Fruit fly (Drosophila melanogaster) whole organism, embryonic: ENCODE data around the gene CG34353.

ENCODE experiments used
- CG13296 ChIP-seq: fragments of 200-800 bp; sonication (Bioruptor generic); optimal IDR thresholded peaks from 3 replicates; lab custom pipeline; 2018; ENCODE audit warnings: missing biosample characterization, mild to moderate bottlenecking, missing genetic modification characterization
- CG2678 ChIP-seq: fragments of 200-800 bp; sonication (Bioruptor generic); optimal IDR thresholded peaks from 3 replicates; lab custom pipeline; 2019; ENCODE audit warnings: missing biosample characterization, mild to moderate bottlenecking, missing genetic modification characterization, moderate library complexity
- CG30431 ChIP-seq: fragments of 200-800 bp; sonication (Bioruptor generic); optimal IDR thresholded peaks from 2 replicates; lab custom pipeline; 2017; ENCODE audit warnings: missing biosample characterization, missing genetic modification characterization
- CG42726 ChIP-seq: fragments of 200-800 bp; sonication (Bioruptor generic); IDR thresholded peaks from 2 replicates; pipeline ENCODE4 v1.3.6; 2022; ENCODE audit warnings: missing biosample characterization, missing genetic modification characterization; ENCODE audit not compliant: partially characterized antibody
- CG7987 ChIP-seq: fragments of 200-800 bp; sonication (Bioruptor generic); optimal IDR thresholded peaks from 2 replicates; lab custom pipeline; 2018; ENCODE audit warnings: missing biosample characterization, mild to moderate bottlenecking, missing genetic modification characterization, moderate library complexity
- Ets65A ChIP-seq: fragments of 200-800 bp; sonication (Bioruptor generic); peaks from one replicate; lab custom pipeline; 2016; ENCODE audit warnings: missing biosample characterization, missing genetic modification characterization
- ash1 ChIP-seq: fragments of 200-800 bp; sonication (Bioruptor generic); optimal IDR thresholded peaks from 2 replicates; lab custom pipeline; 2018; ENCODE audit warnings: missing biosample characterization, mild to moderate bottlenecking, missing genetic modification characterization
- cas ChIP-seq: fragments of 200-800 bp; sonication (Bioruptor generic); IDR thresholded peaks from 2 replicates; pipeline ENCODE4 v1.3.6; 2022; ENCODE audit warnings: missing biosample characterization, missing genetic modification characterization
- chinmo ChIP-seq: fragments of 200-800 bp; sonication (Bioruptor generic); IDR thresholded peaks from 4 replicates; pipeline ENCODE4 v1.3.6; 2022; ENCODE audit warnings: missing biosample characterization, missing genetic modification characterization; ENCODE audit not compliant: partially characterized antibody
- klu ChIP-seq: fragments of 200-800 bp; sonication (Bioruptor generic); IDR thresholded peaks from 2 replicates; pipeline ENCODE4 v1.3.6; 2022; ENCODE audit warnings: missing biosample characterization, missing genetic modification characterization
- maf-S ChIP-seq: fragments of 200-800 bp; sonication (Bioruptor generic); optimal IDR thresholded peaks from 2 replicates; lab custom pipeline; 2016; ENCODE audit warnings: missing biosample characterization, missing genetic modification characterization

DNA sequence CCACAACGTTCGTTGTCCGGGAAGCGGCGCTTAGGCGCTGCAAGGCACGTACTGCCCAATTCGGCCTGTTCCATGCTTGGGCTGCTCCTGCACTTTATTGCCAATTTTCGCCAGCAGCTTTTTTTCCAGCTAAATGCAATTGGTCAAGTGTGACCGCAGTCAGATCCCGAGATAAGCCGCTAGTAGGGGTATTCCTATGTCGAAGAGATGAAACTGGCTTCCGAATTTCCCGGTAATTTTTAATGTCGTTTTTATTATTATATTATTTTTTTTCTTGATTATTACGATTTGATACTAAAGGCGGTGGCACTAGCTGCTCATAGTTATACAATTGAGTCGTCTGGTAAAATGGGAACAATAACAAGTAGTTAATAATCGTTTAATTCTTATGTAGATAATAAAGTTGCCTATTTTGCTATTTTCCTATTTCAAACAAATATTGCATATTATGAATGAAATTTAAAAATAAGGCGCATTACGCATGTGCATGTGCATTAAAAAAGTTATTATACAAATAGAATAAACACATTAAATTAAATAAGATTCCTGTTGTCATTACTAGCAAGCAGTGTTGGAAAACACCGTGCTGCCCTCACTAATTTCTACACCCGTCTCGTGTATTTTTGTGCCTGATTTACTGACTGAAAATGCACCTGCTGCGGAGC, 10.8 kb upstream of the CG34353 start, which contains the start of the genes CG5003 and mRpS22:
- TF ChIP-seq CG2678 (tag; lab: Kevin White, UChicago) = peak; percentile 78
- no peak for TF ChIP-seq maf-S (GFP tag; lab: Kevin White, UChicago)
- TF ChIP-seq CG42726 = no peak
- no peak for TF ChIP-seq CG30431
- TF ChIP-seq ash1 (GFP tag; lab: Kevin White, UChicago) = no peak
- TF ChIP-seq CG13296 (GFP tag; lab: Kevin White, UChicago) = peak; percentile 56
- TF ChIP-seq Ets65A = peak; percentile 87
- TF ChIP-seq chinmo = 0 out of 4 replicates have a peak, but pooled peaks have one; percentile 32
- no peak for TF ChIP-seq CG7987 (GFP tag; lab: Kevin White, UChicago)
- TF ChIP-seq cas = 0 out of 2 replicates have a peak, but pooled peaks have one; percentile 8
- peak; percentile 21; the same call in 1 of the 2 replicates for TF ChIP-seq klu (GFP tag; lab: Robert Waterston, UW)
